Worm (Caenorhabditis elegans): ENCODE results near the gene ptc-1.

ptc-1 gene

DNA sequence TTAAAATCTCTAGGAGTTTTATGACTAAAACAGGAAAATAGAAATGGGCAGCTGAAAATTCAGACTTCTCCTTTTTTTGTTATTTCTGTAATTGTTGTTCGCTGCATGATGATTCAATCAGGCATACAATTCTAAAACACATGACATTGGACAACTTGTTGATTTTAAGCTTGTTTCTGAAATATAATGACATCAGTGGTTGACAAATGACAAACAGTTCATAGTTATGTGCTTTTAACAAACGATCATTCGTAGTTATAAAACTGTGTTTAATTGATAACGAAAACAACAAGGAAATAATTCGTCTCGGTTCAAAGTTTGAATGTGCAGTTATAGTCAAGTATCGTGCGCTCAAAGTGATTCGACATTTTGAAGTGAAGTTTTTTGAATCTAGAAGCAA, 55.3 kb downstream of the ptc-1 start:
- no peak for TF ChIP-seq unc-62 (GFP tag; optimal IDR thresholded peaks at IDR 0.05 in 1 of 2)
- TF ChIP-seq unc-62 (tag; optimal IDR thresholded peaks at IDR 0.05): no peak
- no peak for TF ChIP-seq daf-16 (GFP tag; optimal IDR thresholded peaks at IDR 0.05)
- TF ChIP-seq daf-16 (tag; optimal IDR thresholded peaks at IDR 0.05): peak; percentile 89
- peak; percentile 59 for TF ChIP-seq dve-1 (tag; optimal IDR thresholded peaks at IDR 0.05; ENCODE audit: insufficient read depth)

All from whole organism, L4 larva.